Worm (Caenorhabditis elegans): ENCODE results near the gene Y81G3A.2.

ce11 chrII:13098175-13098574 lies 17.5 kb downstream of the Y81G3A.2 start, which contains the start of gene col-86:
- TF ChIP-seq nhr-77 (tag; optimal IDR thresholded peaks at IDR 0.05) (no peak), ceh-82 (tag; optimal IDR thresholded peaks at IDR 0.05) (no peak), ztf-11 (tag; optimal IDR thresholded peaks at IDR 0.05) (no peak), nhr-11 (tag; optimal IDR thresholded peaks at IDR 0.05) (no peak), unc-62 (GFP tag; optimal IDR thresholded peaks at IDR 0.05) (no peak), lin-13 (GFP tag; optimal IDR thresholded peaks at IDR 0.05) (no peak), mdl-1 (tag; optimal IDR thresholded peaks at IDR 0.05) (no peak), snpc-4 (tag; optimal IDR thresholded peaks at IDR 0.05) (no peak), unc-55 (GFP tag; optimal IDR thresholded peaks at IDR 0.05) (no peak), lin-39 (tag; optimal IDR thresholded peaks at IDR 0.05) (no peak), nhr-21 (tag; optimal IDR thresholded peaks at IDR 0.05) (no peak)

All from whole organism, L2 larva.